Worm (Caenorhabditis elegans): ENCODE results near the gene F45F2.10.

DNA sequence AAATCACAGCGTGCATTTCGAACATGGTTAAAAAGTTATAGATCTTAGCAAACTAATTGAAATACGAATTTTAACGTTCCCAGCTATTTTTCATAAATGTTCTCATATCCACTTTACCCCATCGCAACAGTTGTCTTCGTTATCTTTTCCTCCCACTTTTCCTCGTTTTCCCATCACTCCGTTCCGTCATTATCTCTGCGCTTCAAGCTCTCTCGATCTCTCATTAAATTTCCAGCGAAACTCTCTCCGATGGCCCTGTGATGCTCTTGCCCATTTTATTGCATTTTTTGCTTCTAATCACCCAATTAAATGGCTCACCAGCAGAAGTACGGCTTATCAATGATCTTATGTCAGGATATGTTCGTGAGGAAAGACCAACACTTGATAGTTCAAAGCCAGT is 33.8 kb upstream of the F45F2.10 start, which contains the start of gene acr-15:
- TF ChIP-seq him-1 (tag; optimal IDR thresholded peaks at IDR 0.05) (no peak), W03F9.2 (tag; optimal IDR thresholded peaks at IDR 0.05) (no peak), dao-5 (tag; optimal IDR thresholded peaks at IDR 0.05) (no peak)
